Fruit fly (Drosophila melanogaster) whole organism: ENCODE data around the gene CG7675.

Experiments used
- CG8478 ChIP-seq: fragments of >200 bp; optimal IDR thresholded peaks from 2 replicates; lab custom pipeline; 2018; ENCODE audit warnings: inconsistent platforms
- pan ChIP-seq: fragments of >200 bp; optimal IDR thresholded peaks from 2 replicates; lab custom pipeline; 2017
- psq ChIP-seq: fragments of >200 bp; optimal IDR thresholded peaks from 2 replicates; lab custom pipeline; 2017

DNA sequence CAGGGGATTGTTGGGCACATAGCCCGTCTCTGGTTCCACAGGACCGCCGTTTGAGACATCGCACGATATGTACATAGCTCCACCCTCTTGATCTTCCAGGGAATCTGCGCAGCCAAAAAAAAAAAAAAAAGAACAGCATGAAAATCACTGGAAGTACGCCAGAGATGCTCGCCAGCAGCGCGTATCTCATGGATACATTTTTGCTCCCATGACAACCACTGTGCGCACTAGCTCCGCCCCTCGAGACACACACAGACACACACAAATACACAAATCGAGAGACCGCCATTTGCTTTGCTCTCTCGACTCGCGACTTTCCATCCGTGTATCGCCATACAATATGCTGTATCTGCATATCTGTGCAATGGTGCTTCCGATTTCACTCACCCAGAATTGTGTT lies 9.6 kb downstream of the CG7675 start:
- TF ChIP-seq CG8478 (lab: Kevin White, UChicago) (no peak), pan (lab: Kevin White, UChicago) (no peak), psq (lab: Kevin White, UChicago) (no peak)
